Worm (Caenorhabditis elegans) whole organism, L4/young adult: ENCODE results near the gene Y56A3A.41.

ENCODE experiments used
- W03F9.2 ChIP-seq: fragments of 150-350 bp; optimal IDR thresholded peaks from 2 replicates; lab custom pipeline; 2014; ENCODE audit warnings: missing biosample characterization, missing genetic modification characterization
- dao-5 ChIP-seq: sonication (generic microtip); optimal IDR thresholded peaks from 2 replicates; lab custom pipeline; 2016; ENCODE audit warnings: missing genotype, missing genetic modification characterization, moderate library complexity, missing compliant biosample characterization
- him-1 ChIP-seq: sonication (generic microtip); optimal IDR thresholded peaks from 2 replicates; lab custom pipeline; 2016; ENCODE audit warnings: missing genotype, missing genetic modification reagents, missing genetic modification characterization, missing compliant biosample characterization

Y56A3A.41 gene

DNA sequence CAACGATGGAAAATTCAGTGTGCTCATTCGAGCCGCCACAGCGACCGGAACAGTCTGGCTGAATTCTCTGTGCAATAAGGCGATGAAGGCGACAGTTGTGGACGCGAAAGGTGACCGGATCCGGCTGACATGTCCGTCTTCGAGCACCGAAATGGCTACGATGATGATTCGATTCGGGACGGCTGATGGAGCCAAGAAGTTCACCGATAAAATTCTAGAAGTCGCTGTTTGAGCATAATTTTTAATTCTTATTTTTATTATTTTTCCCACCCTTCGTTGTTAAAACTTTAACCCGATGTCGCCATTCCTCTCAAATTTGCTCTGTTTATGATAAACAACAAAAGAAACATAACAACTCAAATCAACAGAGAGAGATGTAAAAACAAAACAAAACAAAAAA lies 24.7 kb upstream of the Y56A3A.41 start:
- no peak for TF ChIP-seq dao-5 (tag; lab: Kevin White, UChicago)
- no peak for TF ChIP-seq him-1 (tag; lab: Kevin White, UChicago)
- no peak for TF ChIP-seq W03F9.2 (tag; lab: Kevin White, UChicago)

DNA sequence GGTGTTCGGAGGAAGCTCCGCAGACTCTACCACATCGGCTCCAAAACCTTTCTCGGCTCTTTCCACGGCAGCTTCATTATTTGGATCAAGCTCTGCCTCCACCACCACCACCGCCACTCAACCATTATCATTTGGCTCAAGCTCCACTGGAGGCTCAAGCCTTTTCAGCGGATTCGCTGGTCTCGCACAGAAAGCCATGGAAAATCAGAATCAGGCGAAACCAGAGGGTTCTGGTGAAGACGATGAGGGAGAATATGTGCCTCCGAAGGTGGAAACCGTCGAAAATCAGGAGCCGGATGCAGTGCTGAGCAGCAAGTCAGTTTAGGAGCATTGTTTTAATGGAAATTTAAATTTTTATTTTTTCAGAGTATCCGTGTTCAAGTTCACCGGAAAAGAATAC lies 24.3 kb upstream of the Y56A3A.41 start:
- TF ChIP-seq dao-5 (tag; lab: Kevin White, UChicago) = no peak
- TF ChIP-seq W03F9.2 (tag; lab: Kevin White, UChicago) = no peak
- no peak for TF ChIP-seq him-1 (tag; lab: Kevin White, UChicago)

ce11 chrIII:11916260-11916659 lies 23.4 kb upstream of the Y56A3A.41 start:
- TF ChIP-seq him-1 (tag; lab: Kevin White, UChicago) (no peak), W03F9.2 (tag; lab: Kevin White, UChicago) (no peak), dao-5 (tag; lab: Kevin White, UChicago) (no peak)

ce11 chrIII:11915666-11916065 lies 22.8 kb upstream of the Y56A3A.41 start, which contains the start of the genes ndab-1 and npp-16:
ndab-1 (minus strand) TSS chrIII:11915712.
npp-16 (plus strand) TSS chrIII:11915928.
- TF ChIP-seq dao-5 (tag; lab: Kevin White, UChicago) (no peak), W03F9.2 (tag; lab: Kevin White, UChicago) (no peak), him-1 (tag; lab: Kevin White, UChicago) (no peak)

DNA sequence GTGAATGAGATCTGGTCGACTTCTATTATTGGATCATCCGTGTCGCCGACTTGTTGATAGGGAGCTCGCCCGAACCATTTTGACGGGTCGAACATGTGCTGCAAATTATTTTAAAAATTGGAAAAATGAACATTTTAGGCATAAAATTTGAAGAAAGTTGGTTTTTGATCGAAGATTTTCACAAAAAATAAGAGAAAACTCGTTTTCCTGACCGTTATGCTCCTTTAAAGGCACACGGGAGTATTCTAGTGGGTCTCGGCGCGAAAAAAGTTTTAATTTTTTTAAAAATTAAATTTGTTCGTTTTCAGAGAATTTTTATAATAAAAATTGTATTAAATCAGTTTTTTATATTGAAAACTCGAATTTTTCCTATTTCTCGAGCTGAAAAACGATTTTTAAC lies 21.4 kb upstream of the Y56A3A.41 start, which contains the start of gene Y56A3A.16:
TSS of gene Y56A3A.16 (minus strand) at position 101 of the 400 bp plus-strand sequence.
- no peak for TF ChIP-seq dao-5 (tag; lab: Kevin White, UChicago)
- no peak for TF ChIP-seq him-1 (tag; lab: Kevin White, UChicago)
- TF ChIP-seq W03F9.2 (tag; lab: Kevin White, UChicago) = no peak

- TF ChIP-seq W03F9.2 (tag; lab: Kevin White, UChicago) (no peak), dao-5 (tag; lab: Kevin White, UChicago) (no peak), him-1 (tag; lab: Kevin White, UChicago) (no peak)
These were observed 16.9 kb upstream of the Y56A3A.41 start, which contains the start of gene faah-4 for ce11 chrIII:11909778-11910177. faah-4 (minus strand) TSS chrIII:11909878.

DNA sequence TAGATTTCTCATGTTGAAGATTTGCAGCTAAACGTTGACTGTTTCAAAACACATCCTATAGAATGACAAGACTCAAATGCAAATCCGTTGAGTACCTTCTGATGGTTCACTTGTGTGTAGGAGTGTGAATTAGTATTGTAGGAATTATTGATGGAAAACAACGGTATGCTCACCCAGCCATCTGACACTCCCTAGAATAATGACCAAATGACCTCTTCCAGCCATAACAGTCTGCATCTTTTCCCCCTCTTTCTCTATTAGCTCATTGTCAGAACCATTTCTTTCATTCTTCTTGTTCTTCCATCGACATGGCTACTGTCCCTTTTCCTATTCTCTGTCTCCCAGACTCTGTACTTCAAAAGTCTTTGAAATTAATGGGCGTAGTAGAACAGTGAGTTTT lies 15.8 kb upstream of the Y56A3A.41 start, which contains the start of gene fbxb-24:
TSS of gene fbxb-24 (plus strand) at position 301 of the 400 bp plus-strand sequence.
- TF ChIP-seq W03F9.2 (tag; lab: Kevin White, UChicago) = no peak

DNA sequence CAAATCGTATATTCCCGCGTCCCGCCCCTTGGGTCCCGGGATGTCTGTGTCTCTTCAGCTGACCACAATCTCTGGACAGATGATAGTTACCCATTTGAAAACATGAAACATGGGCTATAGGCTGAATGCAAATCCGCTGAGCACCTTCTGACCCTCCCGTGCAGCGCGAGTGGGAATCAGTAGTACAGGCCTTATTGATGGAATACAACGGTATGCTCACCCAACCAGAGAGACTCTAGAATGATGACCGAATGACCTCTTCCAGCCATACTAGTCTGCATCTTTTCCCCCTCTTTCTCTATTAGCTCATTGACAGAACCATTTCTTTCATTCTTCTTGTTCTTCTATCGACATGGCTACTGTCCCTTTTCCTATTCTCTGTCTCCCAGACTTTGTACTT lies 14.3 kb upstream of the Y56A3A.41 start, which contains the start of gene sdz-33:
TSS of gene sdz-33 (plus strand) at position 301 of the 400 bp plus-strand sequence.
- TF ChIP-seq him-1 (tag; lab: Kevin White, UChicago) (no peak), dao-5 (tag; lab: Kevin White, UChicago) (no peak), W03F9.2 (tag; lab: Kevin White, UChicago) (no peak)

- TF ChIP-seq him-1 (tag; lab: Kevin White, UChicago) (no peak), W03F9.2 (tag; lab: Kevin White, UChicago) (no peak), dao-5 (tag; lab: Kevin White, UChicago) (no peak)
These were observed 9.9 kb upstream of the Y56A3A.41 start for ce11 chrIII:11902782-11903181.

ce11 chrIII:11900022-11900421 lies 7.2 kb upstream of the Y56A3A.41 start:
- TF ChIP-seq dao-5 (tag; lab: Kevin White, UChicago) = no peak
- TF ChIP-seq W03F9.2 (tag; lab: Kevin White, UChicago) = no peak
- TF ChIP-seq him-1 (tag; lab: Kevin White, UChicago) = no peak

ce11 chrIII:11898169-11898568 lies 5.3 kb upstream of the Y56A3A.41 start, which contains the start of gene tsen-2:
tsen-2 (minus strand) TSS chrIII:11898269.
- no peak for TF ChIP-seq him-1 (tag; lab: Kevin White, UChicago)
- TF ChIP-seq W03F9.2 (tag; lab: Kevin White, UChicago) = no peak
- no peak for TF ChIP-seq dao-5 (tag; lab: Kevin White, UChicago)

- no peak for TF ChIP-seq W03F9.2 (tag; lab: Kevin White, UChicago)
- no peak for TF ChIP-seq dao-5 (tag; lab: Kevin White, UChicago)
- TF ChIP-seq him-1 (tag; lab: Kevin White, UChicago) = no peak
These were observed 3.8 kb upstream of the Y56A3A.41 start for ce11 chrIII:11896652-11897051.

DNA sequence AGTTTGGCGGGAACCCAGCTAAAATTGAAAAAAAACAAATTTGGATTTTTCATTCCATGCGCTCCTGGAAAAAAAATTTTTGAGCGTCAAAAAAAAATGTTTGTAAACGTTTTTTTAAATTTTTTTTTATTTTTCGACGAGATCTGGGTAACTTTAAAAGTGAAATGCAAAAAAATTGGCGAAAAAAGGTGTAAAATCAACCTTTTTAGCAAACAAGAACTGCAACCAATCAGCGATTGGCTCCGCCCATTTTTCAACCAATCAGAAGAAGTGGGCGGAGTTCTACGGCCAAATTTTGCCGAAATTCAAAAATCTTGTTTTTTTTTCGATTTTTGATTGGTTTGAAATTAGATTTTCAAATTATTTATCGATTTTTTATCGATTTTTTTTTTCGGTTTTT lies 2.7 kb upstream of the Y56A3A.41 start:
- TF ChIP-seq him-1 (tag; lab: Kevin White, UChicago) (no peak), dao-5 (tag; lab: Kevin White, UChicago) (no peak), W03F9.2 (tag; lab: Kevin White, UChicago) (no peak)

ce11 chrIII:11891335-11891734 lies 1.5 kb downstream of the Y56A3A.41 start, which contains the start of gene faah-5:
faah-5 (minus strand) TSS chrIII:11891435.
- TF ChIP-seq dao-5 (tag; lab: Kevin White, UChicago) (no peak), W03F9.2 (tag; lab: Kevin White, UChicago) (no peak), him-1 (tag; lab: Kevin White, UChicago) (no peak)
